Worm (Caenorhabditis elegans): Measurements from ENCODE around the gene VZK822L.2.
A peak's percentile ranks its signal among the peaks of the same experiment; 100 is the strongest.

Gene VZK822L.2

ce11 chrIV:11916907-11917306 is 5.1 kb downstream of the VZK822L.2 start, which contains the start of gene ZK822.10:
Gene ZK822.10 (plus strand): TSS chrIV:11917137.
- TF ChIP-seq ztf-4 (tag; optimal IDR thresholded peaks at IDR 0.05) (no peak), nhr-11 (tag; optimal IDR thresholded peaks at IDR 0.05) (no peak), nhr-23 (tag; optimal IDR thresholded peaks at IDR 0.05) (no peak), hmg-11 (tag; optimal IDR thresholded peaks at IDR 0.05) (no peak), ama-1 (optimal IDR thresholded peaks at IDR 0.05) (no peak), nfya-1 (tag; optimal IDR thresholded peaks at IDR 0.05; ENCODE audit: insufficient read depth) (no peak), ceh-28 (tag; optimal IDR thresholded peaks at IDR 0.05) (peak; percentile 24), nhr-77 (tag; optimal IDR thresholded peaks at IDR 0.05) (no peak), unc-39 (tag; optimal IDR thresholded peaks at IDR 0.05) (no peak), nhr-25 (tag; optimal IDR thresholded peaks at IDR 0.05) (no peak), elt-1 (tag; optimal IDR thresholded peaks at IDR 0.05) (no peak), eor-1 (tag; optimal IDR thresholded peaks at IDR 0.05) (no peak), fkh-10 (GFP tag; optimal IDR thresholded peaks at IDR 0.05) (no peak), ceh-82 (tag; optimal IDR thresholded peaks at IDR 0.05) (no peak), egl-5 (tag; optimal IDR thresholded peaks at IDR 0.05) (no peak), pqm-1 (tag; optimal IDR thresholded peaks at IDR 0.05) (peak; percentile 91), pha-4 (tag; optimal IDR thresholded peaks at IDR 0.05) (peak; percentile 88), skn-1 (tag; optimal IDR thresholded peaks at IDR 0.05) (no peak), ceh-16 (tag; optimal IDR thresholded peaks at IDR 0.05) (no peak), sea-2 (GFP tag; optimal IDR thresholded peaks at IDR 0.05) (no peak), nhr-28 (tag; optimal IDR thresholded peaks at IDR 0.05) (no peak), fkh-2 (tag; optimal IDR thresholded peaks at IDR 0.05) (no peak), nhr-12 (tag; optimal IDR thresholded peaks at IDR 0.05) (no peak), lin-15B (tag; optimal IDR thresholded peaks at IDR 0.05) (no peak), unc-62 (GFP tag; optimal IDR thresholded peaks at IDR 0.05) (no peak), daf-12 (tag; optimal IDR thresholded peaks at IDR 0.05) (no peak), jun-1 (tag; optimal IDR thresholded peaks at IDR 0.05) (peak; percentile 7), elt-3 (tag; optimal IDR thresholded peaks at IDR 0.05) (no peak), elt-2 (tag; optimal IDR thresholded peaks at IDR 0.05) (peak; percentile 83), nhr-67 (tag; optimal IDR thresholded peaks at IDR 0.05) (no peak), mdl-1 (tag; optimal IDR thresholded peaks at IDR 0.05) (no peak)

ce11 chrIV:11917886-11918285 is 6.1 kb downstream of the VZK822L.2 start:
- TF ChIP-seq eor-1 (tag; optimal IDR thresholded peaks at IDR 0.05) (no peak), jun-1 (tag; optimal IDR thresholded peaks at IDR 0.05) (peak; percentile 1), nhr-23 (tag; optimal IDR thresholded peaks at IDR 0.05) (no peak), egl-27 (tag; optimal IDR thresholded peaks at IDR 0.05) (no peak), zag-1 (tag; optimal IDR thresholded peaks at IDR 0.05) (no peak), pha-4 (tag; optimal IDR thresholded peaks at IDR 0.05) (peak; percentile 44), skn-1 (tag; optimal IDR thresholded peaks at IDR 0.05) (no peak), ceh-28 (tag; optimal IDR thresholded peaks at IDR 0.05) (no peak), elt-2 (tag; optimal IDR thresholded peaks at IDR 0.05) (peak; percentile 90), pqm-1 (tag; optimal IDR thresholded peaks at IDR 0.05) (peak; percentile 90)

DNA sequence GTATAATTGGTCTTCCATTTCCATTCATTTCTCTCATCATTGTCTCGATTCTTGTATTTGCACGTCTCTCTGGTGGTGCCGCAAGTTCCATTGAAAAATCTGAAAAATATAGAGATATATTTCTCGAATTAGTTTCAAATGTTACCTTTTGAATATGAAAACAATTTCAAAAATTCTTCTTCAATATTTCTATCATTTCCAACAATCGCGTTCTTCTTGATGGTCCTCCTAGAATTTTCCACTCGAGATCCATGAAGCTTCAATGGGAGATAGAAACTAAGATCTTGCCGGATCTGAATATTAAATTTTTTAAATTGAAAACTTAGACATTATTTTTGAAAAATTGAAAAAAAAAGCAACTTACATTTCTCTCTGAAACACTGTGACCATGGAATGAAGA is 7.2 kb downstream of the VZK822L.2 start:
- TF ChIP-seq elt-3 (tag; optimal IDR thresholded peaks at IDR 0.05) (no peak), ztf-11 (tag; optimal IDR thresholded peaks at IDR 0.05) (no peak), ceh-16 (tag; optimal IDR thresholded peaks at IDR 0.05) (no peak), lin-15B (tag; optimal IDR thresholded peaks at IDR 0.05) (no peak), lsy-12 (tag; optimal IDR thresholded peaks at IDR 0.05) (no peak), ceh-82 (tag; optimal IDR thresholded peaks at IDR 0.05) (no peak), nhr-237 (tag; optimal IDR thresholded peaks at IDR 0.05) (no peak), tbx-2 (tag; optimal IDR thresholded peaks at IDR 0.05) (no peak), unc-39 (tag; optimal IDR thresholded peaks at IDR 0.05) (no peak), hmg-11 (tag; optimal IDR thresholded peaks at IDR 0.05) (no peak), R02D3.7 (tag; optimal IDR thresholded peaks at IDR 0.05) (no peak), nhr-67 (tag; optimal IDR thresholded peaks at IDR 0.05) (no peak), ZK546.5 (tag; optimal IDR thresholded peaks at IDR 0.05) (no peak), aly-2 (tag; optimal IDR thresholded peaks at IDR 0.05) (no peak)
